Fruit fly (Drosophila melanogaster): ENCODE data around the gene CG43235.

Gene CG43235

dm6 chr2L:7703534-7703933 lies 10.7 kb downstream of the CG43235 start (continued):
- TF ChIP-seq trem (tag; optimal IDR thresholded peaks at IDR 0.05) = no peak
- peak; percentile 38; the same call in 1 of the 2 replicates for TF ChIP-seq Drgx (GFP tag; IDR thresholded peaks at IDR 0.05)
- no peak for TF ChIP-seq CG2199 (GFP tag; IDR thresholded peaks at IDR 0.05)
- no peak for TF ChIP-seq CG34224 (GFP tag; IDR thresholded peaks at IDR 0.05; ENCODE audit: partially characterized antibody)
- TF ChIP-seq CG7928 (GFP tag; optimal IDR thresholded peaks at IDR 0.05) = no peak
- no peak for TF ChIP-seq CG9876 (GFP tag; optimal IDR thresholded peaks at IDR 0.05)
- TF ChIP-seq CG13296 (GFP tag; optimal IDR thresholded peaks at IDR 0.05) = no peak
- no peak for TF ChIP-seq gsb-n (tag; optimal IDR thresholded peaks at IDR 0.05)
- no peak for TF ChIP-seq Trl (optimal IDR thresholded peaks at IDR 0.05)
- TF ChIP-seq Trl (GFP tag; optimal IDR thresholded peaks at IDR 0.05) = no peak
- no peak for TF ChIP-seq gcm2 (GFP tag; optimal IDR thresholded peaks at IDR 0.05)
- TF ChIP-seq CG11247 (GFP tag; IDR thresholded peaks at IDR 0.05) = peak; percentile 40; the same call in 1 of the 2 replicates
- TF ChIP-seq CG7271 (tag; optimal IDR thresholded peaks at IDR 0.05) = no peak
- no peak for TF ChIP-seq pb (GFP tag; optimal IDR thresholded peaks at IDR 0.05)
- TF ChIP-seq CG9727 (GFP tag; optimal IDR thresholded peaks at IDR 0.05) = no peak
- TF ChIP-seq Hr51 (GFP tag; optimal IDR thresholded peaks at IDR 0.05) = no peak
- TF ChIP-seq toy (GFP tag; IDR thresholded peaks at IDR 0.05) = no peak
- TF ChIP-seq lab (GFP tag; optimal IDR thresholded peaks at IDR 0.05) = peak; percentile 23
- TF ChIP-seq gt (GFP tag; IDR thresholded peaks at IDR 0.05) = no peak
- TF ChIP-seq CG34376 (GFP tag; optimal IDR thresholded peaks at IDR 0.05) = no peak
- TF ChIP-seq Oli (tag; optimal IDR thresholded peaks at IDR 0.05) = peak; percentile 26
- TF ChIP-seq CG3838 (GFP tag; optimal IDR thresholded peaks at IDR 0.05) = no peak
- no peak for TF ChIP-seq fru (optimal IDR thresholded peaks at IDR 0.05)
- no peak for TF ChIP-seq CG1647 (GFP tag; optimal IDR thresholded peaks at IDR 0.05)
- no peak for TF ChIP-seq CG33213 (GFP tag; optimal IDR thresholded peaks at IDR 0.05)
- no peak for TF ChIP-seq BEAF-32 (GFP tag; optimal IDR thresholded peaks at IDR 0.05)
- no peak for TF ChIP-seq CG12659 (GFP tag; optimal IDR thresholded peaks at IDR 0.05)
- TF ChIP-seq Dbx (GFP tag; IDR thresholded peaks at IDR 0.05) = peak; percentile 31; the same call in 1 of the 3 replicates
- TF ChIP-seq aop (GFP tag; IDR thresholded peaks at IDR 0.05) = no peak
- no peak for TF ChIP-seq nom (GFP tag; optimal IDR thresholded peaks at IDR 0.05)
- no peak; the same call in 1 of the 2 replicates for TF ChIP-seq CG9932 (GFP tag; IDR thresholded peaks at IDR 0.05)
- no peak for TF ChIP-seq CG4730 (GFP tag; IDR thresholded peaks at IDR 0.05)
- no peak for TF ChIP-seq kay (GFP tag; optimal IDR thresholded peaks at IDR 0.05)
- no peak for TF ChIP-seq Asciz (GFP tag; optimal IDR thresholded peaks at IDR 0.05)
- no peak for TF ChIP-seq pnt (GFP tag; optimal IDR thresholded peaks at IDR 0.05)
- TF ChIP-seq Sry-β (GFP tag; optimal IDR thresholded peaks at IDR 0.05) = no peak
- TF ChIP-seq CG15601 (tag; optimal IDR thresholded peaks at IDR 0.05) = no peak
- TF ChIP-seq nau (GFP tag; optimal IDR thresholded peaks at IDR 0.05) = no peak
- TF ChIP-seq hkb (optimal IDR thresholded peaks at IDR 0.05) = no peak
- TF ChIP-seq hkb (GFP tag; IDR thresholded peaks at IDR 0.05) = no peak; the same call in 1 of the 2 replicates
- TF ChIP-seq wek (GFP tag; optimal IDR thresholded peaks at IDR 0.05) = no peak
- TF ChIP-seq CG7839 (tag; optimal IDR thresholded peaks at IDR 0.05) = no peak
- TF ChIP-seq zfh2 (GFP tag; optimal IDR thresholded peaks at IDR 0.05) = peak; percentile 10
- no peak for TF ChIP-seq Neu2 (GFP tag; optimal IDR thresholded peaks at IDR 0.05; ENCODE audit: borderline replicate concordance)
- TF ChIP-seq CG14965 (GFP tag; optimal IDR thresholded peaks at IDR 0.05; ENCODE audit: borderline replicate concordance) = no peak
- TF ChIP-seq fd102C (GFP tag; optimal IDR thresholded peaks at IDR 0.05) = no peak
- TF ChIP-seq bab2 (GFP tag; optimal IDR thresholded peaks at IDR 0.05) = no peak
- TF ChIP-seq CG4328 (GFP tag; optimal IDR thresholded peaks at IDR 0.05) = no peak
- no peak for TF ChIP-seq CG15696 (tag; optimal IDR thresholded peaks at IDR 0.05)
- no peak for TF ChIP-seq Dp (GFP tag; optimal IDR thresholded peaks at IDR 0.05)
- no peak for TF ChIP-seq Ptx1 (GFP tag; IDR thresholded peaks at IDR 0.05)
- no peak for TF ChIP-seq CG10462 (GFP tag; optimal IDR thresholded peaks at IDR 0.05)
